Worm (Caenorhabditis elegans) whole organism, early embryonic: ENCODE results near the gene tomm-22.
"Not testable (repeated sequence)": the region's sequence is repeated elsewhere in the genome, so short reads cannot be mapped to it uniquely, and the experiment has no call there.

ENCODE experiments used
- ama-1 ChIP-seq: fragments of 150-350 bp; optimal IDR thresholded peaks from 2 replicates; lab custom pipeline; 2014
- ceh-13 ChIP-seq: fragments of 200-800 bp; sonication (Bioruptor generic); optimal IDR thresholded peaks from 2 replicates; lab custom pipeline; 2018; ENCODE audit warnings: mild to moderate bottlenecking, missing genetic modification characterization, missing compliant biosample characterization
- flt-1 ChIP-seq: fragments of 200-800 bp; sonication (Bioruptor generic); IDR thresholded peaks from 2 replicates; pipeline ENCODE4 v1.3.6; 2022; ENCODE audit warnings: missing genetic modification characterization, missing compliant biosample characterization
- tbx-37 ChIP-seq: fragments of 200-800 bp; sonication (Bioruptor generic); conservative IDR thresholded peaks from 2 replicates; pipeline ENCODE4 v1.3.6; 2022; ENCODE audit warnings: missing genetic modification reagents, missing genetic modification characterization, missing compliant biosample characterization
- tra-4 ChIP-seq: sonication (generic microtip); optimal IDR thresholded peaks from 2 replicates; lab custom pipeline; 2017; ENCODE audit warnings: missing genetic modification characterization, missing compliant biosample characterization

ce11 chrII:454646-455045 lies 15.6 kb downstream of the tomm-22 start, which contains the start of gene W10D9.1:
- not testable (repeated sequence) for TF ChIP-seq ama-1 (lab: Kevin White, UChicago); tra-4; flt-1 (GFP tag; lab: Robert Waterston, UW); ceh-13 (GFP tag; lab: Kevin White, UChicago); tbx-37 (GFP tag; lab: Robert Waterston, UW)
